Worm (Caenorhabditis elegans) whole organism, L4 larva: ENCODE measurements around the gene hlh-1.

Source experiments
- D1046.2 ChIP-seq: fragments of 200-800 bp; sonication (Bioruptor generic); IDR thresholded peaks from 2 replicates; pipeline ENCODE4 v1.3.6; 2022; ENCODE audit warnings: missing genetic modification characterization, missing compliant biosample characterization
- F26F4.8 ChIP-seq: fragments of 200-800 bp; sonication (Bioruptor generic); conservative IDR thresholded peaks from 2 replicates; pipeline ENCODE4 v1.3.6; 2022; ENCODE audit warnings: missing genetic modification characterization, missing compliant biosample characterization
- T20F7.1 ChIP-seq: fragments of 200-800 bp; sonication (Bioruptor generic); optimal IDR thresholded peaks from 2 replicates; lab custom pipeline; 2018; ENCODE audit warnings: mild to moderate bottlenecking, missing genetic modification characterization, missing compliant biosample characterization
- Y105C5A.15 ChIP-seq: fragments of 200-800 bp; sonication (Bioruptor generic); IDR thresholded peaks from 2 replicates; pipeline ENCODE4 v1.3.6; 2022; ENCODE audit warnings: missing genetic modification characterization, missing compliant biosample characterization
- Y48G9A.11 ChIP-seq: fragments of 200-800 bp; sonication (Bioruptor generic); IDR thresholded peaks from 2 replicates; pipeline ENCODE4 v1.3.6; 2022; ENCODE audit warnings: missing genetic modification reagents, missing genetic modification characterization, missing compliant biosample characterization
- Y75B8A.6 ChIP-seq: fragments of 200-800 bp; sonication (Bioruptor generic); IDR thresholded peaks from 2 replicates; pipeline ENCODE4 v1.3.6; 2022; ENCODE audit warnings: missing genetic modification reagents, missing genetic modification characterization, missing compliant biosample characterization
- ama-1 ChIP-seq: fragments of 150-350 bp; optimal IDR thresholded peaks from 2 replicates; lab custom pipeline; 2014; ENCODE audit warnings: inconsistent platforms, mixed read lengths
- arid-1 ChIP-seq: fragments of 200-800 bp; sonication (Bioruptor generic); conservative IDR thresholded peaks from 2 replicates; pipeline ENCODE4 v1.3.6; 2022; ENCODE audit warnings: missing genetic modification reagents, missing genetic modification characterization, missing compliant biosample characterization
- ceh-20 ChIP-seq: fragments of 200-800 bp; sonication (Bioruptor generic); IDR thresholded peaks from 2 replicates; pipeline ENCODE4 v1.3.6; 2022; ENCODE audit warnings: missing genetic modification reagents, missing genetic modification characterization, missing compliant biosample characterization
- ceh-32 ChIP-seq: sonication (generic microtip); optimal IDR thresholded peaks from 2 replicates; lab custom pipeline; 2016; ENCODE audit warnings: mild to moderate bottlenecking, missing genetic modification characterization, missing compliant biosample characterization; ENCODE audit not compliant: poor library complexity
- ceh-82 ChIP-seq: sonication (generic microtip); optimal IDR thresholded peaks from 2 replicates; lab custom pipeline; 2017; ENCODE audit warnings: missing biosample characterization, missing genetic modification characterization
- ces-1 ChIP-seq: fragments of 150-350 bp; sonication (generic microtip); optimal IDR thresholded peaks from 4 replicates; lab custom pipeline; 2014; ENCODE audit warnings: missing biosample characterization, missing genetic modification reagents, missing genetic modification characterization
- cey-2 ChIP-seq: sonication (generic microtip); optimal IDR thresholded peaks from 3 replicates; lab custom pipeline; 2017; ENCODE audit warnings: missing genetic modification characterization, mild to moderate bottlenecking, missing compliant biosample characterization, antibody characterized with exemption, borderline replicate concordance; ENCODE audit not compliant: insufficient read depth
- ctbp-1 ChIP-seq: fragments of 200-800 bp; sonication (Bioruptor generic); IDR thresholded peaks from 2 replicates; pipeline ENCODE4 v1.3.6; 2022; ENCODE audit warnings: missing genetic modification reagents, missing genetic modification characterization, missing compliant biosample characterization
- daf-8 ChIP-seq: fragments of 200-800 bp; sonication (Bioruptor generic); IDR thresholded peaks from 2 replicates; pipeline ENCODE4 v1.3.6; 2022; ENCODE audit warnings: missing genetic modification characterization, missing compliant biosample characterization
- dpl-1 ChIP-seq: fragments of 150-350 bp; optimal IDR thresholded peaks from 2 replicates; lab custom pipeline; 2014; ENCODE audit warnings: missing biosample characterization, missing genetic modification reagents, missing genetic modification characterization
- duxl-1 ChIP-seq: sonication (generic microtip); optimal IDR thresholded peaks from 2 replicates; lab custom pipeline; 2016; ENCODE audit warnings: mild to moderate bottlenecking, missing genetic modification characterization, moderate library complexity, missing compliant biosample characterization; ENCODE audit not compliant: poor library complexity
- dve-1 ChIP-seq: sonication (generic microtip); optimal IDR thresholded peaks from 2 replicates; lab custom pipeline; 2017; ENCODE audit warnings: antibody characterized with exemption, mild to moderate bottlenecking, missing genetic modification characterization, missing compliant biosample characterization; ENCODE audit not compliant: insufficient read depth
- egl-27 ChIP-seq: sonication (generic microtip); optimal IDR thresholded peaks from 3 replicates; lab custom pipeline; 2017; ENCODE audit warnings: missing biosample characterization, missing genetic modification reagents, missing genetic modification characterization
- egl-43 ChIP-seq: fragments of 200-800 bp; sonication (Bioruptor generic); IDR thresholded peaks from 2 replicates; pipeline ENCODE4 v1.3.6; 2022; ENCODE audit warnings: missing genetic modification reagents, missing genetic modification characterization, missing compliant biosample characterization
- hif-1 ChIP-seq, 2 experiments: sonication (generic microtip); optimal IDR thresholded peaks; 2 replicates each; lab custom pipeline; 2016 to 2017; ENCODE audit warnings: missing compliant biosample characterization in 2 of 2, missing genetic modification characterization in 2 of 2, missing genetic modification reagents in 2 of 2, missing genotype in 2 of 2, mild to moderate bottlenecking in 1 of 2
- hlh-11 ChIP-seq: fragments of 200-800 bp; sonication (Bioruptor generic); optimal IDR thresholded peaks from 2 replicates; lab custom pipeline; 2018; ENCODE audit warnings: mild to moderate bottlenecking, missing genetic modification characterization, missing compliant biosample characterization
- lim-7 ChIP-seq: fragments of 200-800 bp; sonication (Bioruptor generic); IDR thresholded peaks from 2 replicates; pipeline ENCODE4 v1.3.6; 2022; ENCODE audit warnings: missing genetic modification characterization, missing compliant biosample characterization
- lin-1 ChIP-seq: fragments of 200-800 bp; sonication (Bioruptor generic); IDR thresholded peaks from 2 replicates; pipeline ENCODE4 v1.3.6; 2022; ENCODE audit warnings: missing genetic modification reagents, missing genetic modification characterization, missing compliant biosample characterization
- lin-13 ChIP-seq: fragments of 150-350 bp; optimal IDR thresholded peaks from 2 replicates; lab custom pipeline; 2014; ENCODE audit warnings: missing biosample characterization, missing genetic modification reagents, missing genetic modification characterization
- lin-15B ChIP-seq: fragments of 150-350 bp; sonication (generic microtip); optimal IDR thresholded peaks from 3 replicates; lab custom pipeline; 2014; ENCODE audit warnings: missing biosample characterization, missing genetic modification characterization
- lin-38 ChIP-seq: fragments of 200-800 bp; sonication (Bioruptor generic); IDR thresholded peaks from 2 replicates; pipeline ENCODE4 v1.3.6; 2022; ENCODE audit warnings: missing genetic modification reagents, missing genetic modification characterization, missing compliant biosample characterization
- lin-39 ChIP-seq: fragments of 150-350 bp; optimal IDR thresholded peaks from 2 replicates; lab custom pipeline; 2014; ENCODE audit warnings: missing biosample characterization, missing genetic modification reagents, missing genetic modification characterization
- mdl-1 ChIP-seq, 2 experiments: fragments of 150-350 bp in 1 of 2; sonication (generic microtip) in 1 of 2; optimal IDR thresholded peaks; 2 replicates each; lab custom pipeline; 2014 to 2017; ENCODE audit warnings: missing biosample characterization in 2 of 2, missing genetic modification characterization in 2 of 2
- mep-1 ChIP-seq: fragments of 150-350 bp; sonication (generic microtip); optimal IDR thresholded peaks from 3 replicates; lab custom pipeline; 2014; ENCODE audit warnings: missing biosample characterization, missing genetic modification characterization
- mxl-3 ChIP-seq: fragments of 200-800 bp; sonication (Bioruptor generic); optimal IDR thresholded peaks from 2 replicates; lab custom pipeline; 2018; ENCODE audit warnings: mild to moderate bottlenecking, missing genetic modification characterization, missing compliant biosample characterization
- nhr-10 ChIP-seq: fragments of 150-350 bp; optimal IDR thresholded peaks from 2 replicates; lab custom pipeline; 2014; ENCODE audit warnings: missing biosample characterization, missing genetic modification characterization
- nhr-102 ChIP-seq: sonication (generic microtip); optimal IDR thresholded peaks from 2 replicates; lab custom pipeline; 2016; ENCODE audit warnings: mild to moderate bottlenecking, missing genetic modification characterization, moderate library complexity, missing compliant biosample characterization
- nhr-111 ChIP-seq: fragments of 200-800 bp; sonication (Bioruptor generic); optimal IDR thresholded peaks from 2 replicates; lab custom pipeline; 2018; ENCODE audit warnings: mild to moderate bottlenecking, missing genetic modification characterization, missing compliant biosample characterization
- nhr-41 ChIP-seq: fragments of 200-800 bp; sonication (Bioruptor generic); IDR thresholded peaks from 2 replicates; pipeline ENCODE4 v1.3.6; 2022; ENCODE audit warnings: missing genetic modification reagents, missing genetic modification characterization, missing compliant biosample characterization
- nhr-76 ChIP-seq: fragments of 150-350 bp; optimal IDR thresholded peaks from 2 replicates; lab custom pipeline; 2014; ENCODE audit warnings: missing biosample characterization, missing genetic modification characterization
- rbr-2 ChIP-seq: sonication (generic microtip); optimal IDR thresholded peaks from 2 replicates; lab custom pipeline; 2016; ENCODE audit warnings: missing genotype, missing genetic modification characterization, missing compliant biosample characterization
- set-16 ChIP-seq: fragments of 200-800 bp; sonication (Bioruptor generic); IDR thresholded peaks from 2 replicates; pipeline ENCODE4 v1.3.6; 2022; ENCODE audit warnings: missing genetic modification reagents, missing genetic modification characterization, missing compliant biosample characterization
- skn-1 ChIP-seq: fragments of 150-350 bp; optimal IDR thresholded peaks from 2 replicates; lab custom pipeline; 2014; ENCODE audit warnings: missing biosample characterization, missing genetic modification characterization
- tra-1 ChIP-seq: fragments of 200-800 bp; sonication (Bioruptor generic); IDR thresholded peaks from 2 replicates; pipeline ENCODE4 v1.3.6; 2022; ENCODE audit warnings: missing genetic modification reagents, missing genetic modification characterization, missing compliant biosample characterization
- unc-39 ChIP-seq: sonication (generic microtip); optimal IDR thresholded peaks from 2 replicates; lab custom pipeline; 2017; ENCODE audit warnings: missing biosample characterization, missing genetic modification characterization
- unc-62 ChIP-seq, 3 experiments: fragments of 150-350 bp in 1 of 3; sonication (generic microtip); optimal IDR thresholded peaks in 2 of 3; peaks in 1 of 3; 1 replicate in 1 of 3; 2 replicates in 2 of 3; lab custom pipeline; 2014 to 2017; ENCODE audit warnings: missing biosample characterization in 3 of 3, missing genetic modification characterization in 3 of 3, missing genetic modification reagents in 3 of 3, missing genotype in 1 of 3
- vab-7 ChIP-seq: fragments of 200-800 bp; sonication (Bioruptor generic); IDR thresholded peaks from 2 replicates; pipeline ENCODE4 v1.3.6; 2022; ENCODE audit warnings: missing genetic modification reagents, missing genetic modification characterization, missing compliant biosample characterization
- zfp-2 ChIP-seq: sonication (generic microtip); optimal IDR thresholded peaks from 2 replicates; lab custom pipeline; 2016; ENCODE audit warnings: mild to moderate bottlenecking, missing genetic modification characterization, missing compliant biosample characterization
- ztf-7 ChIP-seq: fragments of 150-350 bp; optimal IDR thresholded peaks from 2 replicates; lab custom pipeline; 2014; ENCODE audit warnings: missing biosample characterization, missing genetic modification characterization

Gene hlh-1

ce11 chrII:4478303-4478702, 40.1 kb upstream of the hlh-1 start, which contains the start of gene T05C1.1:
Gene T05C1.1 (plus strand): TSS chrII:4478603.
- TF ChIP-seq dve-1 (no peak), dpl-1 (no peak), unc-39 (tag; lab: Kevin White, UChicago) (no peak), D1046.2 (GFP tag; lab: Robert Waterston, UW) (no peak), set-16 (no peak), hlh-11 (tag; lab: Kevin White, UChicago) (no peak), ctbp-1 (GFP tag; lab: Robert Waterston, UW) (no peak), ceh-82 (no peak), hif-1 (tag; optimal IDR thresholded peaks at IDR 0.05; lab: Kevin White, UChicago) (no peak), duxl-1 (tag; lab: Kevin White, UChicago) (no peak)

- TF ChIP-seq zfp-2 (tag; lab: Kevin White, UChicago) (no peak), unc-62 (GFP tag; optimal IDR thresholded peaks at IDR 0.05 in 1 of 2; lab: Kevin White, UChicago) (peak in 1 of 2 experiments; percentile 37), unc-62 (tag; optimal IDR thresholded peaks at IDR 0.05; lab: Kevin White, UChicago) (no peak)
These were observed 36.4 kb upstream of the hlh-1 start, which contains the start of gene T05C1.2 for ce11 chrII:4482021-4482420. Gene T05C1.2 (minus strand): TSS chrII:4482121.

ce11 chrII:4489288-4489687, 29.1 kb upstream of the hlh-1 start, which contains the start of gene T05C1.3:
Gene T05C1.3 (minus strand): TSS chrII:4489388.
- TF ChIP-seq vab-7 (GFP tag; lab: Robert Waterston, UW) = no peak
- TF ChIP-seq nhr-76 = no peak
- no peak for TF ChIP-seq lim-7 (GFP tag; lab: Robert Waterston, UW)
- TF ChIP-seq Y48G9A.11 (GFP tag; lab: Robert Waterston, UW) = no peak
- TF ChIP-seq ceh-20 (GFP tag; lab: Robert Waterston, UW) = no peak
- TF ChIP-seq ztf-7 (tag; lab: Kevin White, UChicago) = no peak
- TF ChIP-seq lin-38 (GFP tag; lab: Robert Waterston, UW) = no peak
- TF ChIP-seq lin-15B (tag; lab: Kevin White, UChicago) = no peak
- no peak for TF ChIP-seq rbr-2 (tag; lab: Kevin White, UChicago)
- no peak for TF ChIP-seq Y105C5A.15 (GFP tag; lab: Robert Waterston, UW)
- no peak for TF ChIP-seq Y75B8A.6 (GFP tag; lab: Robert Waterston, UW)
- TF ChIP-seq mxl-3 (GFP tag; lab: Kevin White, UChicago) = no peak
- no peak for TF ChIP-seq dve-1
- no peak for TF ChIP-seq tra-1 (GFP tag; lab: Robert Waterston, UW)
- TF ChIP-seq arid-1 = no peak
- no peak for TF ChIP-seq ceh-32
- no peak for TF ChIP-seq nhr-111 (GFP tag; lab: Kevin White, UChicago)
- no peak for TF ChIP-seq mdl-1 (tag; optimal IDR thresholded peaks at IDR 0.05; lab: Kevin White, UChicago)
- no peak for TF ChIP-seq egl-27 (tag; lab: Kevin White, UChicago)
- no peak for TF ChIP-seq lin-39 (tag; lab: Kevin White, UChicago)

ce11 chrII:4490729-4491128, 27.6 kb upstream of the hlh-1 start, which contains the start of gene T05C1.5:
Gene T05C1.5 (minus strand): TSS chrII:4490829.
- TF ChIP-seq mep-1 (tag; lab: Kevin White, UChicago) (no peak), skn-1 (tag; lab: Kevin White, UChicago) (no peak), cey-2 (tag; lab: Kevin White, UChicago) (no peak), lin-13 (no peak), nhr-76 (no peak), mdl-1 (tag; optimal IDR thresholded peaks at IDR 0.05; lab: Kevin White, UChicago) (no peak), lin-1 (GFP tag; lab: Robert Waterston, UW) (no peak), ceh-82 (no peak), daf-8 (GFP tag; lab: Robert Waterston, UW) (no peak), ces-1 (GFP tag; lab: Kevin White, UChicago) (no peak), egl-43 (GFP tag; lab: Robert Waterston, UW) (no peak), nhr-102 (tag; lab: Kevin White, UChicago) (no peak), dve-1 (no peak), F26F4.8 (GFP tag; lab: Robert Waterston, UW) (no peak), nhr-10 (tag; lab: Kevin White, UChicago) (no peak), T20F7.1 (GFP tag; lab: Kevin White, UChicago) (no peak), hlh-11 (tag; lab: Kevin White, UChicago) (no peak), nhr-41 (GFP tag; lab: Robert Waterston, UW) (no peak), ama-1 (lab: Kevin White, UChicago) (no peak)
